Worm (Caenorhabditis elegans) whole organism, late embryonic: ENCODE measurements around the gene R03H10.4.

Experiments
- ama-1 ChIP-seq: fragments of 150-350 bp; optimal IDR thresholded peaks from 2 replicates; lab custom pipeline; 2014
- pha-4 ChIP-seq: fragments of 150-350 bp; optimal IDR thresholded peaks from 2 replicates; lab custom pipeline; 2018; ENCODE audit warnings: missing biosample characterization, missing genetic modification reagents, missing genetic modification characterization

- TF ChIP-seq pha-4 (tag; lab: Kevin White, UChicago) (no peak), ama-1 (lab: Kevin White, UChicago) (no peak)
Measured at ce11 chrII:4194127-4194526, 25.8 kb upstream of the R03H10.4 start, which contains the start of gene mth-2.
